Worm (Caenorhabditis elegans) whole organism, L1 larva: ENCODE results near the gene C02F12.5.

Experiments used
- C16A3.4 ChIP-seq: fragments of 150-350 bp; optimal IDR thresholded peaks from 2 replicates; lab custom pipeline; 2014; ENCODE audit warnings: missing biosample characterization, missing genetic modification characterization
- ceh-82 ChIP-seq, 3 experiments: fragments of 150-350 bp in 1 of 3; sonication (generic microtip) in 2 of 3; optimal IDR thresholded peaks; 2 replicates each; lab custom pipeline; 2014 to 2017; ENCODE audit warnings: missing biosample characterization in 3 of 3, missing genetic modification characterization in 3 of 3
- hlh-4 ChIP-seq: sonication (generic microtip); optimal IDR thresholded peaks from 2 replicates; lab custom pipeline; 2016; ENCODE audit warnings: mild to moderate bottlenecking, missing genetic modification characterization, missing compliant biosample characterization
- lin-13 ChIP-seq: fragments of 150-350 bp; optimal IDR thresholded peaks from 2 replicates; lab custom pipeline; 2014; ENCODE audit warnings: missing biosample characterization, missing genetic modification reagents, missing genetic modification characterization
- nhr-90 ChIP-seq: sonication (generic microtip); optimal IDR thresholded peaks from 2 replicates; lab custom pipeline; 2016; ENCODE audit warnings: mild to moderate bottlenecking, missing genetic modification characterization, missing compliant biosample characterization; ENCODE audit not compliant: poor library complexity
- snpc-4 ChIP-seq: fragments of 150-350 bp; optimal IDR thresholded peaks from 2 replicates; lab custom pipeline; 2014; ENCODE audit warnings: missing biosample characterization, missing genetic modification characterization
- unc-62 ChIP-seq: fragments of 150-350 bp; optimal IDR thresholded peaks from 2 replicates; lab custom pipeline; 2014; ENCODE audit warnings: missing biosample characterization, missing genetic modification reagents, missing genetic modification characterization
- unc-86 ChIP-seq: sonication (generic microtip); optimal IDR thresholded peaks from 2 replicates; lab custom pipeline; 2016; ENCODE audit warnings: missing genetic modification characterization, missing compliant biosample characterization

- TF ChIP-seq snpc-4 (tag; lab: Kevin White, UChicago) = no peak
- TF ChIP-seq C16A3.4 (tag; lab: Kevin White, UChicago) = no peak
- no peak for TF ChIP-seq lin-13 (GFP tag; lab: Kevin White, UChicago)
- no peak for TF ChIP-seq hlh-4 (tag; lab: Kevin White, UChicago)
- no peak for TF ChIP-seq ceh-82 (tag; optimal IDR thresholded peaks at IDR 0.05; lab: Kevin White, UChicago)
- no peak for TF ChIP-seq unc-86 (tag; lab: Kevin White, UChicago)
- TF ChIP-seq unc-62 (GFP tag; lab: Kevin White, UChicago) = no peak
- no peak for TF ChIP-seq nhr-90 (tag; lab: Kevin White, UChicago)
Observed at ce11 chrX:3695826-3696225, 23.9 kb upstream of the C02F12.5 start.
